Worm (Caenorhabditis elegans): ENCODE results near the gene gcy-29.

- TF ChIP-seq unc-62 (GFP tag; optimal IDR thresholded peaks at IDR 0.05) (no peak), ceh-16 (tag; optimal IDR thresholded peaks at IDR 0.05) (no peak), tbx-2 (tag; optimal IDR thresholded peaks at IDR 0.05) (no peak), ceh-9 (tag; optimal IDR thresholded peaks at IDR 0.05) (no peak), R02D3.7 (tag; optimal IDR thresholded peaks at IDR 0.05) (no peak), pqm-1 (tag; optimal IDR thresholded peaks at IDR 0.05) (no peak), ztf-4 (tag; optimal IDR thresholded peaks at IDR 0.05) (no peak), nhr-23 (tag; optimal IDR thresholded peaks at IDR 0.05) (no peak), daf-12 (tag; optimal IDR thresholded peaks at IDR 0.05) (no peak)
These were observed 37.4 kb downstream of the gcy-29 start, which contains the start of gene K10H10.13 for ce11 chrII:14511189-14511588.

Data from whole organism, L3 larva.